Fruit fly (Drosophila melanogaster): ENCODE measurements around the gene Miro.

DNA sequence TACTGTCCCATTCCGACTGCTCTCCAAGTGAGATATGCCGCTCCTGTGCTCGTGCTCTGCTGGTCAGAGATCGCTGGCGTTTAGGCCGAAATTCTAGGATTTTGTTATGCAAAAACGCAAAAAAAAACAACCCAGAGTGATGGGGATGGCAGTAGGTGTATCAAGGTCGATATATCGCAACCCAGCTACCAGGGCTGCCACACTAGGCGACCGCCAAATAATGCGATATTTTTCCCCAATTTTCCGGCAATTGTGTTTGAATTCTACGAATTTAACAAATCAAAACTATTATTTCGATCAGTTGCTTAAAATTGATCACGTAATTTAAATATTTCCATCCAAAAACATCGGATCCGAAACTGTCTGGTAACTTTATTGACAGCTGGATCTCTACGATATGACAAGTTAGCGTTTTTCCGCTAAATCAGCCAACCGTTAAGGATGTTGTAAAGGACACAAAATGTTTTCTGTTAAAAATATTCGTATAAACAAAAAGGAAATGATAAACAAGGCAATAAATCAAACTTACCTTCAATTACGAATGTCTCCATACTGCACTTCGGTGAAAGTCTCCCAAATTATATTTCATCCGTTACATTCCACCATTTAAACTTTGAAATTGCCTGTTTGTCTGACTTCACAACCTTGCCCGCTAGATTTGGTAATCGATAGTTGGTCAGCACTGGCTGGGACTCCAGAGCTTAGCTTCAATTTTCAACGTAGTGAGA, 945 bp downstream of the Miro start, which contains the start of gene spas:
- TF ChIP-seq kay (GFP tag; ENCODE audit: borderline replicate concordance): no peak
- no peak for TF ChIP-seq cic (GFP tag; optimal IDR thresholded peaks at IDR 0.05)
- TF ChIP-seq cnc (optimal IDR thresholded peaks at IDR 0.05): no peak
- no peak for TF ChIP-seq toe (GFP tag; optimal IDR thresholded peaks at IDR 0.05)
- TF ChIP-seq Crg-1 (GFP tag; optimal IDR thresholded peaks at IDR 0.05): peak; percentile 52
- TF ChIP-seq Hr96 (GFP tag; optimal IDR thresholded peaks at IDR 0.05): peak; percentile 90
- TF ChIP-seq CG1620 (GFP tag; optimal IDR thresholded peaks at IDR 0.05): peak; percentile 64
- TF ChIP-seq ovo (GFP tag; optimal IDR thresholded peaks at IDR 0.05): peak; percentile 63
- TF ChIP-seq CG7101 (tag; optimal IDR thresholded peaks at IDR 0.05): peak; percentile 60
- TF ChIP-seq CG12768 (GFP tag; optimal IDR thresholded peaks at IDR 0.05): peak; percentile 64
- peak; percentile 58 for TF ChIP-seq CG33017 (tag; optimal IDR thresholded peaks at IDR 0.05)
